Worm (Caenorhabditis elegans): ENCODE measurements around the gene chpf-1.

DNA sequence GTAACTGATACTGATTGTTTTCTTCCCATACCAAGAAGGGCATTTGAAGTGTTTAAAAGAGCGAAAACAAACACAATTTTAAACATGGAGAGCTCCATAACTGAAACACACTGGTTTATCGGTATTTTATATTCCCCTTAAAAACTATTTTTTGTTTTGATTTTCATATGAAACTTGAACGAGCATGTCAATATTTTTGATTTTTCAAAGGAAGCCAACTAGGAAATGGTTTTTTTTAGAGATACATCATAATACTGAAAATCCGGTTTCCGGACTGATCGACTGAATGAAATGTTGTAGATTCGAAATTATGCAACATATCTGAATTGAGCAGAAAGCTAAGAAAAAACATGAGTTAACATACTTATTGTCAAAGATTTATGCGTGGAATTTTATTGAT, 24.0 kb upstream of the chpf-1 start, which contains the start of gene ttr-19:
- no peak for TF ChIP-seq him-1 (tag; optimal IDR thresholded peaks at IDR 0.05)
- TF ChIP-seq W03F9.2 (tag; optimal IDR thresholded peaks at IDR 0.05) = no peak
